Worm (Caenorhabditis elegans): Measurements from ENCODE around the gene tps-1.

DNA sequence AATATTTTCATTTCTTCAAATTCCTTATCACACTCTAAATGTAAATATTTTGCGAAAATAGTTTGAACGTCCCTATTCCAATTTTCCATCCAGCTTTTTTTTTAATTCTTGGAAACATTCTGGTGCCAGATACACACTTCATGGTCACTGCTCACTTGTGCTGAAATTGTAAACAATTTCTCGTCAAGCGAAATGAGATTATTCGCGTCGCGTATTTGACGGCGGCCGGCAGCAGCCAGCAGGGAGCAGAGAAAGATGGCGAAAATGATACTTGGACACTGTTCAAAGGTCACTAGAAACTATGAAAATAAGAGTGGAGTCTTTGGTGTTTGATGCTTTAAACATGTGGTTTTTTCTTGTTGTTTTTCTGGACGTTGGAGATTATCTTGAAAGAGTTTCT is 30.1 kb upstream of the tps-1 start:
- no peak for TF ChIP-seq lin-13 (tag; optimal IDR thresholded peaks at IDR 0.05)
- TF ChIP-seq unc-62 (GFP tag; optimal IDR thresholded peaks at IDR 0.05): no peak
- no peak for TF ChIP-seq nhr-12 (tag; optimal IDR thresholded peaks at IDR 0.05)
- TF ChIP-seq snpc-4 (tag; optimal IDR thresholded peaks at IDR 0.05): no peak
- no peak for TF ChIP-seq mep-1 (tag; optimal IDR thresholded peaks at IDR 0.05)
- no peak for TF ChIP-seq elt-1 (tag; optimal IDR thresholded peaks at IDR 0.05; ENCODE audit: borderline replicate concordance, insufficient read depth)
- TF ChIP-seq ces-1 (GFP tag; optimal IDR thresholded peaks at IDR 0.05): no peak
- no peak for TF ChIP-seq sem-2 (GFP tag; optimal IDR thresholded peaks at IDR 0.05)
- TF ChIP-seq sptf-1 (tag; optimal IDR thresholded peaks at IDR 0.05): no peak
- no peak for TF ChIP-seq ztf-11 (tag; optimal IDR thresholded peaks at IDR 0.05)
- TF ChIP-seq unc-39 (tag; optimal IDR thresholded peaks at IDR 0.05): no peak
- no peak for TF ChIP-seq mls-2 (tag; optimal IDR thresholded peaks at IDR 0.05)
